Fruit fly (Drosophila melanogaster): ENCODE data around the gene CG18808.

Gene CG18808

dm6 chr3L:4840039-4840939 is 33.1 kb upstream of the CG18808 start, which contains the start of gene CG13707:
Gene CG13707 (minus strand): TSS chr3L:4840108.
- TF ChIP-seq N (GFP tag; optimal IDR thresholded peaks at IDR 0.05), result peak; percentile 86
- peak; percentile 88 for TF ChIP-seq Myc (optimal IDR thresholded peaks at IDR 0.05)
- no peak for TF ChIP-seq br (GFP tag; optimal IDR thresholded peaks at IDR 0.05)
- no peak for TF ChIP-seq tai (GFP tag; optimal IDR thresholded peaks at IDR 0.05)
- TF ChIP-seq Vsx2 (GFP tag; optimal IDR thresholded peaks at IDR 0.05; ENCODE audit: partially characterized antibody), result peak; percentile 53
- no peak for TF ChIP-seq CG32264 (GFP tag; optimal IDR thresholded peaks at IDR 0.05)
- no peak for TF ChIP-seq sv (GFP tag; optimal IDR thresholded peaks at IDR 0.05)
- peak; percentile 20 for TF ChIP-seq Dif (GFP tag; optimal IDR thresholded peaks at IDR 0.05; ENCODE audit: partially characterized antibody)

dm6 chr3L:4836353-4836752 is 29.1 kb upstream of the CG18808 start:
- TF ChIP-seq Hr78 (GFP tag; optimal IDR thresholded peaks at IDR 0.05), result no peak
- TF ChIP-seq Hnf4 (GFP tag; optimal IDR thresholded peaks at IDR 0.05), result no peak
- no peak for TF ChIP-seq foxo (GFP tag; optimal IDR thresholded peaks at IDR 0.05)
- TF ChIP-seq sv (GFP tag; optimal IDR thresholded peaks at IDR 0.05), result no peak
- TF ChIP-seq Mio (GFP tag; optimal IDR thresholded peaks at IDR 0.05), result no peak
- TF ChIP-seq HLH106 (tag; optimal IDR thresholded peaks at IDR 0.05), result no peak
- TF ChIP-seq h (GFP tag; optimal IDR thresholded peaks at IDR 0.05), result no peak
- TF ChIP-seq brk (GFP tag; optimal IDR thresholded peaks at IDR 0.05), result no peak
- TF ChIP-seq jim (GFP tag; optimal IDR thresholded peaks at IDR 0.05), result no peak
- no peak for TF ChIP-seq GATAd (GFP tag; optimal IDR thresholded peaks at IDR 0.05)
- no peak for TF ChIP-seq dmrt93B (GFP tag; optimal IDR thresholded peaks at IDR 0.05)

- TF ChIP-seq brk (GFP tag; optimal IDR thresholded peaks at IDR 0.05) (no peak), Mio (GFP tag; optimal IDR thresholded peaks at IDR 0.05) (no peak), GATAd (GFP tag; optimal IDR thresholded peaks at IDR 0.05) (no peak), Hr83 (GFP tag; optimal IDR thresholded peaks at IDR 0.05; ENCODE audit: poor library complexity, severe bottlenecking) (no peak), jim (GFP tag; optimal IDR thresholded peaks at IDR 0.05) (no peak), Rel (GFP tag; optimal IDR thresholded peaks at IDR 0.05) (no peak), Rel (tag; optimal IDR thresholded peaks at IDR 0.05) (no peak), dl (GFP tag; optimal IDR thresholded peaks at IDR 0.05; ENCODE audit: insufficient read depth in 1 of 2, partially characterized antibody in 2 of 2) (no peak), Sp1 (GFP tag; optimal IDR thresholded peaks at IDR 0.05) (no peak), pan (optimal IDR thresholded peaks at IDR 0.05) (no peak), sage (GFP tag; optimal IDR thresholded peaks at IDR 0.05) (no peak), Hnf4 (GFP tag; optimal IDR thresholded peaks at IDR 0.05) (no peak), OdsH (GFP tag; optimal IDR thresholded peaks at IDR 0.05) (no peak)
These were observed 27.8 kb upstream of the CG18808 start for dm6 chr3L:4835005-4835404.

- no peak for TF ChIP-seq HLH106 (tag; optimal IDR thresholded peaks at IDR 0.05)
- TF ChIP-seq CrebA (GFP tag; optimal IDR thresholded peaks at IDR 0.05; ENCODE audit: borderline replicate concordance), result no peak
- no peak for TF ChIP-seq tai (GFP tag; optimal IDR thresholded peaks at IDR 0.05)
These were observed 26.3 kb upstream of the CG18808 start, which contains the start of gene CG13708 for dm6 chr3L:4833491-4833890. Gene CG13708 (minus strand): TSS chr3L:4833591.

DNA sequence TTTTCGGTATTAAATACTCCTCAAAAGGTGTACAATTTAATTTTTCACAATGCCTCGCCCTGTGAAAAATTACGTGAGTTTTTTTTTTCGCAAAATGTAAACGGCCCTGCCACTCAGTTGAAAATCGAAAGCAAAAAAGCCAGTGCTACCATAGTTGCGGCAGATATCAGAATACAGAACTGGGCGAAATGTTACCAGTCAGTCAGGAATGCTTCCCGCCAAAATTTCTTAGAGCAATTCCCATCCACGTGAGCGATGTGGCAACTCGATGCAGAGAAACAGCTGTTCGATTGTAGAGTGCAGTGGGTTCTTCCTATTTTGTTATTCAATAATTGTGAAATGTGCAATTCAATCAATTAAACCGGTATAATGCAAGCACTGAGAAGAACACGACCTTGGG is 18.4 kb upstream of the CG18808 start, which contains the start of the genes Dhc64C and LeuRS-m:
Gene Dhc64C, minus strand, starts transcription at position 104 of the 400 bp plus-strand sequence.
Gene LeuRS-m, plus strand, starts transcription at position 270 of the 400 bp plus-strand sequence.
- TF ChIP-seq lola (GFP tag; optimal IDR thresholded peaks at IDR 0.05) (no peak), ey (GFP tag; optimal IDR thresholded peaks at IDR 0.05) (peak; percentile 46), Jra (GFP tag; optimal IDR thresholded peaks at IDR 0.05) (no peak), Dfd (GFP tag; optimal IDR thresholded peaks at IDR 0.05) (no peak), foxo (GFP tag; optimal IDR thresholded peaks at IDR 0.05) (peak in 1 of 2 experiments; percentile 54), Hr83 (GFP tag; optimal IDR thresholded peaks at IDR 0.05; ENCODE audit: poor library complexity, severe bottlenecking) (peak; percentile 49), Rel (GFP tag; optimal IDR thresholded peaks at IDR 0.05) (no peak), Rel (tag; optimal IDR thresholded peaks at IDR 0.05) (peak; percentile 74), usp (GFP tag; optimal IDR thresholded peaks at IDR 0.05) (no peak), CG9705 (GFP tag; optimal IDR thresholded peaks at IDR 0.05) (peak; percentile 5), Vsx2 (GFP tag; optimal IDR thresholded peaks at IDR 0.05; ENCODE audit: partially characterized antibody) (no peak), Sp1 (GFP tag; optimal IDR thresholded peaks at IDR 0.05) (peak; percentile 20), GATAd (GFP tag; optimal IDR thresholded peaks at IDR 0.05) (peak; percentile 8), HLH106 (tag; optimal IDR thresholded peaks at IDR 0.05) (peak; percentile 39), brk (GFP tag; optimal IDR thresholded peaks at IDR 0.05) (no peak), OdsH (GFP tag; optimal IDR thresholded peaks at IDR 0.05) (no peak), dl (GFP tag; optimal IDR thresholded peaks at IDR 0.05; ENCODE audit: insufficient read depth in 1 of 2, partially characterized antibody in 2 of 2) (no peak), dsf (GFP tag; optimal IDR thresholded peaks at IDR 0.05; ENCODE audit: borderline replicate concordance) (no peak), sage (GFP tag; optimal IDR thresholded peaks at IDR 0.05) (no peak), CrebA (GFP tag; optimal IDR thresholded peaks at IDR 0.05; ENCODE audit: borderline replicate concordance) (no peak), tai (GFP tag; optimal IDR thresholded peaks at IDR 0.05) (no peak), Abd-B (GFP tag; optimal IDR thresholded peaks at IDR 0.05) (no peak), Dif (GFP tag; optimal IDR thresholded peaks at IDR 0.05; ENCODE audit: partially characterized antibody) (no peak), Hnf4 (GFP tag; optimal IDR thresholded peaks at IDR 0.05) (no peak), woc (GFP tag; optimal IDR thresholded peaks at IDR 0.05) (no peak), h (GFP tag; optimal IDR thresholded peaks at IDR 0.05) (peak; percentile 57), Myc (optimal IDR thresholded peaks at IDR 0.05) (no peak), Mio (GFP tag; optimal IDR thresholded peaks at IDR 0.05) (no peak), dmrt93B (GFP tag; optimal IDR thresholded peaks at IDR 0.05) (no peak), CG32264 (GFP tag; optimal IDR thresholded peaks at IDR 0.05) (no peak), rgr (GFP tag; optimal IDR thresholded peaks at IDR 0.05) (peak; percentile 52)
